Fruit fly (Drosophila melanogaster) whole organism, embryonic: ENCODE measurements around the gene CG4914.

ENCODE experiments used
- CG17912 ChIP-seq: fragments of 200-800 bp; sonication (Bioruptor generic); optimal IDR thresholded peaks from 2 replicates; lab custom pipeline; 2018; ENCODE audit warnings: missing biosample characterization, mild to moderate bottlenecking, missing genetic modification characterization
- CG4707 ChIP-seq: fragments of 200-800 bp; sonication (Bioruptor generic); optimal IDR thresholded peaks from 2 replicates; lab custom pipeline; 2018; ENCODE audit warnings: missing biosample characterization, mild to moderate bottlenecking, missing genetic modification characterization, moderate library complexity
- CG8478 ChIP-seq: fragments of >200 bp; optimal IDR thresholded peaks from 2 replicates; lab custom pipeline; 2018
- Hey ChIP-seq: fragments of 200-800 bp; sonication (Bioruptor generic); optimal IDR thresholded peaks from 3 replicates; lab custom pipeline; 2018; ENCODE audit warnings: missing biosample characterization, mild to moderate bottlenecking, missing genetic modification characterization
- Lhr ChIP-seq: fragments of 200-800 bp; sonication (Bioruptor generic); optimal IDR thresholded peaks from 3 replicates; lab custom pipeline; 2017; ENCODE audit warnings: mild to moderate bottlenecking, missing biosample characterization, missing genetic modification reagents, missing genetic modification characterization
- fd102C ChIP-seq: fragments of 200-800 bp; sonication (Bioruptor generic); optimal IDR thresholded peaks from 2 replicates; lab custom pipeline; 2018; ENCODE audit warnings: missing biosample characterization, mild to moderate bottlenecking, missing genetic modification characterization, moderate library complexity
- fd96Cb ChIP-seq: fragments of 200-800 bp; sonication (Bioruptor generic); optimal IDR thresholded peaks from 2 replicates; lab custom pipeline; 2018; ENCODE audit warnings: missing biosample characterization, mild to moderate bottlenecking, missing genetic modification characterization, moderate library complexity
- otp ChIP-seq: fragments of 200-800 bp; sonication (Bioruptor generic); IDR thresholded peaks from 3 replicates; pipeline ENCODE4, ENCODE4 v1.3.6; 2022; ENCODE audit warnings: missing biosample characterization, missing genetic modification characterization

DNA sequence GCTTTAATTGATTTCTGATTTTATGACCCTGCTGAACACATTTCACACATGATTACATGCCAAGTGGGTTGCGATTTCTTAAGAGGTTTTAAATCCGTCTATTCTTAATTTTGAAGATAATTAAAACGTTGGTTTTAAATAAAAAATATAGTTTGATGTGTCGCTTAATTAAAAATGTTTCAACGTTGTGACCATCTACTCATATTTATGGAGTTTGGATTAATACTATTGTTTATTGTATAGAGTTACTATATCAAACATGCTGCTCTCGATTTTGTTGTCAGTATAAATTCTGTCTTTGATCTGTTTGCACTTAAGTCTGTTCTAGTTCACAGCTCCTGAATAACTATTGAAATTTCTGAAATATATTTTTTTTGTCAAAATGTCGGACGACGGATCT, 13.1 kb upstream of the CG4914 start, which contains the start of gene gdrd:
- TF ChIP-seq CG8478 (lab: Kevin White, UChicago), result no peak
- no peak for TF ChIP-seq otp (GFP tag; lab: Robert Waterston, UW)
- no peak for TF ChIP-seq CG17912 (GFP tag; lab: Kevin White, UChicago)
- TF ChIP-seq Lhr (GFP tag; lab: Kevin White, UChicago), result no peak
- TF ChIP-seq CG4707, result no peak
- no peak for TF ChIP-seq fd102C (GFP tag; lab: Kevin White, UChicago)
- no peak for TF ChIP-seq Hey (tag; lab: Kevin White, UChicago)
- no peak for TF ChIP-seq fd96Cb (tag; lab: Kevin White, UChicago)
